Fruit fly (Drosophila melanogaster): ENCODE data around the gene CG7920.

CG7920 gene

dm6 chr3R:29995035-29995434, 20.0 kb downstream of the CG7920 start, which contains the start of the genes CG7903 and Sas-6 (continued):
- peak; percentile 75 for TF ChIP-seq Scr (GFP tag; IDR thresholded peaks at IDR 0.05; ENCODE audit: partially characterized antibody)
- TF ChIP-seq hb (GFP tag; IDR thresholded peaks at IDR 0.05; ENCODE audit: partially characterized antibody): peak; percentile 70; the same call in 1 of the 3 replicates
- no peak for TF ChIP-seq CG10431 (GFP tag; optimal IDR thresholded peaks at IDR 0.05)
- TF ChIP-seq Mrtf (GFP tag; IDR thresholded peaks at IDR 0.05): no peak
- peak; percentile 63 for TF ChIP-seq Sin3A (optimal IDR thresholded peaks at IDR 0.05)
- no peak for TF ChIP-seq CG18764 (GFP tag; optimal IDR thresholded peaks at IDR 0.05)
- no peak for TF ChIP-seq CHES-1-like (GFP tag; optimal IDR thresholded peaks at IDR 0.05)
- TF ChIP-seq Meics (GFP tag; optimal IDR thresholded peaks at IDR 0.05): peak; percentile 92
- TF ChIP-seq sna (GFP tag; IDR thresholded peaks at IDR 0.05; ENCODE audit: partially characterized antibody): peak; percentile 60
- TF ChIP-seq Med (GFP tag): peak; percentile 79
- peak; percentile 72 for TF ChIP-seq hbn (GFP tag; IDR thresholded peaks at IDR 0.05; ENCODE audit: partially characterized antibody)
- peak; percentile 71 for TF ChIP-seq MESR4 (GFP tag; optimal IDR thresholded peaks at IDR 0.05)
- TF ChIP-seq phol (tag; optimal IDR thresholded peaks at IDR 0.05): peak; percentile 63
- TF ChIP-seq CG16813 (GFP tag; IDR thresholded peaks at IDR 0.05; ENCODE audit: partially characterized antibody): peak; percentile 69
- TF ChIP-seq CG30403 (GFP tag; optimal IDR thresholded peaks at IDR 0.05): peak; percentile 2
- TF ChIP-seq chinmo (GFP tag; IDR thresholded peaks at IDR 0.05; ENCODE audit: partially characterized antibody): peak; percentile 65; the same call in 1 of the 4 replicates
- TF ChIP-seq CG2129 (GFP tag; IDR thresholded peaks at IDR 0.05; ENCODE audit: partially characterized antibody): peak; percentile 22; the same call in 1 of the 2 replicates
- TF ChIP-seq ci (GFP tag; IDR thresholded peaks at IDR 0.05): no peak
- TF ChIP-seq wdn (GFP tag; IDR thresholded peaks at IDR 0.05): no peak

DNA sequence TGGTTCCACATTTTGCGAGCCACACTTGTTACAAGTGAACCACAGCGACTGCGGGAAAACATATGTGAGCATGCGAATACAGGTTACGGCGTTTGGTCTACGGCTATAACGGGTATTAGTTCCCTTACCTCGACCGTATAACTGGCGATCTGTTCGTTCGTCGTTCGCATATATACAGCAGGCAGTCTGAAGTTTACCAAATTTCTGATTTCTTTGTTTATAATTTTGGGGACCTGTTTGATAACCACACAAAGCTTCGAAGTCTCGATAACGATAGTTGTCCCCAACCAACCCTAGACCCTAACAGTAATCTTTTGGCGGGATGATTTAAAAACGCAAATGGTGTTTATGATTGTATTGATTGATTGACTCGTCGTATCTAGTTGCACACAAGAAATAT, 21.9 kb downstream of the CG7920 start, which contains the start of gene Acph-1:
TSS of gene Acph-1 (minus strand) at position 278 of the 400 bp plus-strand sequence.
- peak; percentile 18 for TF ChIP-seq YL-1 (GFP tag; optimal IDR thresholded peaks at IDR 0.05)
- TF ChIP-seq Opbp (GFP tag; IDR thresholded peaks at IDR 0.05; ENCODE audit: partially characterized antibody): no peak
- TF ChIP-seq Fer1 (GFP tag; optimal IDR thresholded peaks at IDR 0.05): peak; percentile 24
- peak; percentile 41 for TF ChIP-seq MBD-R2 (GFP tag; IDR thresholded peaks at IDR 0.05)
- peak; percentile 62 for TF ChIP-seq MESR4 (GFP tag; optimal IDR thresholded peaks at IDR 0.05)
- TF ChIP-seq pzg (GFP tag; optimal IDR thresholded peaks at IDR 0.05): peak; percentile 40
- TF ChIP-seq Adf1 (GFP tag; IDR thresholded peaks at IDR 0.05): no peak
- no peak for TF ChIP-seq CG6683 (GFP tag; optimal IDR thresholded peaks at IDR 0.05)
- no peak for TF ChIP-seq ab (GFP tag; optimal IDR thresholded peaks at IDR 0.05)
- peak; percentile 9 for TF ChIP-seq CG6765 (GFP tag; optimal IDR thresholded peaks at IDR 0.05)
- no peak for TF ChIP-seq HLHmδ (GFP tag; optimal IDR thresholded peaks at IDR 0.05)
- TF ChIP-seq Med (GFP tag): peak; percentile 62
- TF ChIP-seq CG16863 (GFP tag; optimal IDR thresholded peaks at IDR 0.05): no peak
- TF ChIP-seq CG16815 (GFP tag; optimal IDR thresholded peaks at IDR 0.05): no peak
- TF ChIP-seq tx (GFP tag; optimal IDR thresholded peaks at IDR 0.05): no peak
- no peak for TF ChIP-seq lbe (GFP tag; optimal IDR thresholded peaks at IDR 0.05)
- TF ChIP-seq lola (GFP tag; optimal IDR thresholded peaks at IDR 0.05): no peak
- peak in 1 of 2 experiments; percentile 21 for TF ChIP-seq crp (GFP tag; optimal IDR thresholded peaks at IDR 0.05)
- TF ChIP-seq E2f2 (GFP tag; IDR thresholded peaks at IDR 0.05): peak; percentile 86
- peak; percentile 82 for TF ChIP-seq Dp (GFP tag; optimal IDR thresholded peaks at IDR 0.05)
- TF ChIP-seq PHDP (tag; optimal IDR thresholded peaks at IDR 0.05): no peak
- peak; percentile 36; the same call in 1 of the 2 replicates for TF ChIP-seq CG13287 (GFP tag; IDR thresholded peaks at IDR 0.05; ENCODE audit: partially characterized antibody)
- TF ChIP-seq CG2116 (GFP tag; optimal IDR thresholded peaks at IDR 0.05): peak; percentile 98
- TF ChIP-seq CG9817 (tag; optimal IDR thresholded peaks at IDR 0.05): no peak
- TF ChIP-seq Poxn (GFP tag; IDR thresholded peaks at IDR 0.05): no peak
- TF ChIP-seq Pdp1 (GFP tag; optimal IDR thresholded peaks at IDR 0.05): peak in 1 of 2 experiments; percentile 52
- 0 out of 4 replicates have a peak, but pooled peaks have one; percentile 32 for TF ChIP-seq Dll (GFP tag; IDR thresholded peaks at IDR 0.05; ENCODE audit: partially characterized antibody)
- no peak for TF ChIP-seq CG7357 (GFP tag; IDR thresholded peaks at IDR 0.05)
- TF ChIP-seq HLH4C (GFP tag; IDR thresholded peaks at IDR 0.05; ENCODE audit: partially characterized antibody): peak; percentile 45; the same call in 1 of the 3 replicates
- peak; percentile 46 for TF ChIP-seq Sry-δ (GFP tag; optimal IDR thresholded peaks at IDR 0.05)
- TF ChIP-seq zen2 (GFP tag; IDR thresholded peaks at IDR 0.05; ENCODE audit: partially characterized antibody): no peak
